Fruit fly (Drosophila melanogaster) whole organism, wandering third instar larva: ENCODE data around the gene pip.

ENCODE experiments used
- CG9705 ChIP-seq: fragments of 200-800 bp; sonication (Bioruptor generic); optimal IDR thresholded peaks from 2 replicates; lab custom pipeline; 2018; ENCODE audit warnings: missing biosample characterization, mild to moderate bottlenecking, missing genetic modification characterization
- Hr78 ChIP-seq: fragments of >200 bp; optimal IDR thresholded peaks from 2 replicates; lab custom pipeline; 2017; ENCODE audit warnings: missing biosample characterization, missing genetic modification characterization
- Mio ChIP-seq: sonication (Bioruptor generic); optimal IDR thresholded peaks from 2 replicates; lab custom pipeline; 2016; ENCODE audit warnings: missing biosample characterization, missing genetic modification characterization
- dsf ChIP-seq: sonication (Bioruptor generic); optimal IDR thresholded peaks from 2 replicates; lab custom pipeline; 2016; ENCODE audit warnings: missing biosample characterization, missing genetic modification characterization, borderline replicate concordance
- pan ChIP-seq: fragments of >200 bp; optimal IDR thresholded peaks from 2 replicates; lab custom pipeline; 2017

- TF ChIP-seq Mio (GFP tag; lab: Kevin White, UChicago), result no peak
- TF ChIP-seq CG9705 (GFP tag; lab: Kevin White, UChicago), result no peak
- TF ChIP-seq pan, result no peak
- TF ChIP-seq dsf, result no peak
- no peak for TF ChIP-seq Hr78
Measured at dm6 chr3L:19261720-19262119, 75.7 kb downstream of the pip start.
